Fruit fly (Drosophila melanogaster) whole organism, prepupa: Measurements from ENCODE around the gene temp.

Source experiments
- CG10631 ChIP-seq: fragments of 200-800 bp; sonication (Bioruptor generic); optimal IDR thresholded peaks from 2 replicates; lab custom pipeline; 2016; ENCODE audit warnings: missing biosample characterization, missing genetic modification characterization
- CG10669 ChIP-seq: fragments of 200-800 bp; sonication (Bioruptor generic); optimal IDR thresholded peaks from 3 replicates; lab custom pipeline; 2018; ENCODE audit warnings: missing biosample characterization, mild to moderate bottlenecking, missing genetic modification characterization, moderate library complexity
- CG11762 ChIP-seq: fragments of 200-800 bp; sonication (Bioruptor generic); optimal IDR thresholded peaks from 3 replicates; lab custom pipeline; 2016; ENCODE audit warnings: missing biosample characterization, missing genetic modification characterization; ENCODE audit not compliant: insufficient read depth
- CG11902 ChIP-seq: fragments of 200-800 bp; sonication (Bioruptor generic); optimal IDR thresholded peaks from 3 replicates; lab custom pipeline; 2016; ENCODE audit warnings: missing biosample characterization, missing genetic modification characterization
- CG15336 ChIP-seq: fragments of 200-800 bp; sonication (Bioruptor generic); IDR thresholded peaks from 2 replicates; pipeline ENCODE4 v1.3.6; 2022; ENCODE audit warnings: missing biosample characterization, missing genetic modification characterization
- CG3032 ChIP-seq: fragments of 200-800 bp; optimal IDR thresholded peaks from 2 replicates; lab custom pipeline; 2019; ENCODE audit warnings: missing biosample characterization, mild to moderate bottlenecking, missing genetic modification characterization, moderate library complexity
- CG31627 ChIP-seq: fragments of 200-800 bp; sonication (Bioruptor generic); optimal IDR thresholded peaks from 3 replicates; lab custom pipeline; 2016; ENCODE audit warnings: missing biosample characterization, missing genetic modification characterization
- CG32006 ChIP-seq: fragments of 200-800 bp; sonication (Bioruptor generic); optimal IDR thresholded peaks from 3 replicates; lab custom pipeline; 2017; ENCODE audit warnings: missing biosample characterization, mild to moderate bottlenecking, missing genetic modification characterization
- CG34406 ChIP-seq: fragments of 200-800 bp; sonication (Bioruptor generic); optimal IDR thresholded peaks from 3 replicates; lab custom pipeline; 2016; ENCODE audit warnings: missing biosample characterization, missing genetic modification characterization
- CG3919 ChIP-seq: fragments of 200-800 bp; sonication (Bioruptor generic); optimal IDR thresholded peaks from 3 replicates; lab custom pipeline; 2016; ENCODE audit warnings: missing biosample characterization, missing genetic modification characterization
- CG4318 ChIP-seq: fragments of 200-800 bp; sonication (Bioruptor generic); optimal IDR thresholded peaks from 3 replicates; lab custom pipeline; 2017; ENCODE audit warnings: missing biosample characterization, mild to moderate bottlenecking, missing genetic modification characterization
- CG6276 ChIP-seq: fragments of 200-800 bp; sonication (Bioruptor generic); optimal IDR thresholded peaks from 2 replicates; lab custom pipeline; 2017; ENCODE audit warnings: missing biosample characterization, mild to moderate bottlenecking, missing genetic modification characterization
- CG6808 ChIP-seq: fragments of 200-800 bp; sonication (Bioruptor generic); optimal IDR thresholded peaks from 3 replicates; lab custom pipeline; 2017; ENCODE audit warnings: missing biosample characterization, missing genetic modification characterization, mild to moderate bottlenecking, moderate library complexity, missing genetic modification reagents
- CG6854 ChIP-seq: fragments of 200-800 bp; sonication (Bioruptor generic); optimal IDR thresholded peaks from 2 replicates; lab custom pipeline; 2017; ENCODE audit warnings: missing biosample characterization, mild to moderate bottlenecking, missing genetic modification characterization
- CG7368 ChIP-seq: fragments of 200-800 bp; sonication (Bioruptor generic); optimal IDR thresholded peaks from 3 replicates; lab custom pipeline; 2016; ENCODE audit warnings: missing biosample characterization, missing genetic modification characterization
- CG8119 ChIP-seq: fragments of 200-800 bp; sonication (Bioruptor generic); IDR thresholded peaks from 3 replicates; pipeline ENCODE4 v1.3.6; 2022; ENCODE audit warnings: missing biosample characterization, missing genetic modification characterization
- CG9139 ChIP-seq: fragments of 200-800 bp; sonication (Bioruptor generic); optimal IDR thresholded peaks from 3 replicates; lab custom pipeline; 2017; ENCODE audit warnings: missing biosample characterization, mild to moderate bottlenecking, missing genetic modification characterization
- Eip78C ChIP-seq: fragments of 200-800 bp; sonication (Bioruptor generic); peaks from one replicate; lab custom pipeline; 2016; ENCODE audit warnings: missing biosample characterization, missing genetic modification characterization
- Ets21C ChIP-seq: fragments of 200-800 bp; sonication (Bioruptor generic); optimal IDR thresholded peaks from 3 replicates; lab custom pipeline; 2016; ENCODE audit warnings: missing biosample characterization, missing genetic modification characterization
- Ets96B ChIP-seq: fragments of 200-800 bp; optimal IDR thresholded peaks from 2 replicates; lab custom pipeline; 2019; ENCODE audit warnings: missing biosample characterization, mild to moderate bottlenecking, missing genetic modification characterization, moderate library complexity
- Gug ChIP-seq: fragments of 200-800 bp; sonication (Bioruptor generic); IDR thresholded peaks from 2 replicates; pipeline ENCODE4 v1.3.6; 2022; ENCODE audit warnings: missing biosample characterization, missing genetic modification characterization
- Hr4 ChIP-seq: fragments of 200-800 bp; sonication (Bioruptor generic); optimal IDR thresholded peaks from 3 replicates; lab custom pipeline; 2016; ENCODE audit warnings: missing biosample characterization, missing genetic modification characterization
- OdsH ChIP-seq: fragments of 200-800 bp; sonication (Bioruptor generic); optimal IDR thresholded peaks from 3 replicates; lab custom pipeline; 2016; ENCODE audit warnings: missing biosample characterization, missing genetic modification characterization
- achi ChIP-seq: fragments of 200-800 bp; sonication (Bioruptor generic); optimal IDR thresholded peaks from 3 replicates; lab custom pipeline; 2016; ENCODE audit warnings: missing biosample characterization, missing genetic modification characterization
- acj6 ChIP-seq: fragments of 200-800 bp; sonication (Bioruptor generic); optimal IDR thresholded peaks from 3 replicates; lab custom pipeline; 2016; ENCODE audit warnings: missing biosample characterization, missing genetic modification characterization
- cyc ChIP-seq: fragments of 200-800 bp; sonication (Bioruptor generic); optimal IDR thresholded peaks from 3 replicates; lab custom pipeline; 2016; ENCODE audit warnings: missing biosample characterization, missing genetic modification characterization
- dac ChIP-seq: fragments of 200-800 bp; sonication (Bioruptor generic); optimal IDR thresholded peaks from 2 replicates; lab custom pipeline; 2017; ENCODE audit warnings: missing biosample characterization, mild to moderate bottlenecking, missing genetic modification characterization
- dsx ChIP-seq: fragments of 200-800 bp; optimal IDR thresholded peaks from 3 replicates; lab custom pipeline; 2019; ENCODE audit warnings: missing biosample characterization, mild to moderate bottlenecking, missing genetic modification characterization, moderate library complexity; ENCODE audit not compliant: poor library complexity, severe bottlenecking
- eg ChIP-seq: fragments of 200-800 bp; sonication (Bioruptor generic); IDR thresholded peaks from 3 replicates; pipeline ENCODE4 v1.3.6; 2022; ENCODE audit warnings: missing biosample characterization, missing genetic modification characterization
- fd59A ChIP-seq: fragments of 200-800 bp; sonication (Bioruptor generic); optimal IDR thresholded peaks from 2 replicates; lab custom pipeline; 2017; ENCODE audit warnings: missing biosample characterization, mild to moderate bottlenecking, missing genetic modification characterization, missing genetic modification reagents
- pdm3 ChIP-seq: fragments of 200-800 bp; sonication (Bioruptor generic); optimal IDR thresholded peaks from 3 replicates; lab custom pipeline; 2016; ENCODE audit warnings: missing biosample characterization, missing genetic modification characterization
- salr ChIP-seq, 2 experiments: fragments of 200-800 bp; sonication (Bioruptor generic); optimal IDR thresholded peaks; 3 replicates each; lab custom pipeline; 2016 to 2018; ENCODE audit warnings: missing biosample characterization in 2 of 2, missing genetic modification characterization in 2 of 2, mild to moderate bottlenecking in 1 of 2
- ss ChIP-seq, 2 experiments: fragments of 200-800 bp; sonication (Bioruptor generic); optimal IDR thresholded peaks; 2 replicates in 1 of 2; 3 replicates in 1 of 2; lab custom pipeline; 2017 to 2018; ENCODE audit warnings: mild to moderate bottlenecking in 2 of 2, missing biosample characterization in 2 of 2, missing genetic modification characterization in 2 of 2, moderate library complexity in 1 of 2
- vri ChIP-seq: fragments of 200-800 bp; sonication (Bioruptor generic); optimal IDR thresholded peaks from 3 replicates; lab custom pipeline; 2016; ENCODE audit warnings: missing biosample characterization, mild to moderate bottlenecking, missing genetic modification characterization

temp gene

dm6 chrX:2269822-2270556, 7.7 kb upstream of the temp start (continued):
- TF ChIP-seq CG11902 (GFP tag; lab: Kevin White, UChicago) (peak; percentile 49), CG8119 (GFP tag; lab: Robert Waterston, UW) (peak; percentile 46; the same call in 1 of the 3 replicates), cyc (GFP tag; lab: Kevin White, UChicago) (peak; percentile 60), CG10631 (peak; percentile 36), Gug (GFP tag; lab: Robert Waterston, UW) (peak; percentile 46; the same call in 1 of the 2 replicates)

dm6 chrX:2259763-2260162, 2.6 kb downstream of the temp start, which contains the start of gene CG3078:
Gene CG3078 (minus strand): TSS chrX:2259863.
- no peak for TF ChIP-seq salr (GFP tag; optimal IDR thresholded peaks at IDR 0.05; lab: Kevin White, UChicago)
- TF ChIP-seq Gug (GFP tag; lab: Robert Waterston, UW) = no peak
- TF ChIP-seq CG10631 = no peak
- TF ChIP-seq CG34406 (GFP tag; lab: Kevin White, UChicago) = no peak
- no peak for TF ChIP-seq Ets96B (tag; lab: Kevin White, UChicago)
- no peak for TF ChIP-seq acj6 (GFP tag; lab: Kevin White, UChicago)
- TF ChIP-seq CG8119 (GFP tag; lab: Robert Waterston, UW) = no peak
- TF ChIP-seq Eip78C (GFP tag; lab: Kevin White, UChicago) = no peak
- no peak for TF ChIP-seq fd59A (GFP tag; lab: Kevin White, UChicago)
- no peak for TF ChIP-seq CG9139 (GFP tag; lab: Kevin White, UChicago)
- no peak for TF ChIP-seq CG31627 (GFP tag; lab: Kevin White, UChicago)

- TF ChIP-seq CG6276 (GFP tag; lab: Kevin White, UChicago) (peak; percentile 30), CG32006 (peak; percentile 43), CG9139 (GFP tag; lab: Kevin White, UChicago) (peak; percentile 11), Hr4 (GFP tag; lab: Kevin White, UChicago) (peak; percentile 19), dac (peak; percentile 1), fd59A (GFP tag; lab: Kevin White, UChicago) (peak; percentile 9), achi (GFP tag; lab: Kevin White, UChicago) (peak; percentile 30), CG10669 (peak; percentile 18), CG7368 (GFP tag; lab: Kevin White, UChicago) (peak; percentile 15), CG8119 (GFP tag; lab: Robert Waterston, UW) (0 out of 3 replicates have a peak, but pooled peaks have one; percentile 39), ss (GFP tag; optimal IDR thresholded peaks at IDR 0.05; lab: Kevin White, UChicago) (peak in 1 of 2 experiments; percentile 39), Eip78C (GFP tag; lab: Kevin White, UChicago) (peak; percentile 61), CG3919 (GFP tag; lab: Kevin White, UChicago) (peak; percentile 9), CG4318 (GFP tag; lab: Kevin White, UChicago) (no peak), CG6808 (GFP tag; lab: Kevin White, UChicago) (peak; percentile 20), CG15336 (GFP tag; lab: Robert Waterston, UW) (peak; percentile 50; the same call in 1 of the 2 replicates), dsx (no peak), eg (GFP tag; lab: Robert Waterston, UW) (no peak), CG6854 (no peak), Ets96B (tag; lab: Kevin White, UChicago) (peak; percentile 6)
Measured at dm6 chrX:2258602-2259233, 3.6 kb downstream of the temp start.

- TF ChIP-seq CG6808 (GFP tag; lab: Kevin White, UChicago) (no peak), CG11762 (GFP tag; lab: Kevin White, UChicago) (no peak), Ets21C (GFP tag; lab: Kevin White, UChicago) (no peak), vri (GFP tag; lab: Kevin White, UChicago) (no peak), OdsH (GFP tag; lab: Kevin White, UChicago) (no peak), pdm3 (GFP tag; lab: Kevin White, UChicago) (no peak), CG9139 (GFP tag; lab: Kevin White, UChicago) (no peak), CG8119 (GFP tag; lab: Robert Waterston, UW) (no peak), CG3032 (no peak)
Measured at dm6 chrX:2255035-2255434, 7.3 kb downstream of the temp start.
